Worm (Caenorhabditis elegans) whole organism, late embryonic: ENCODE data around the gene tba-9.

ENCODE experiments used
- ama-1 ChIP-seq: fragments of 150-350 bp; optimal IDR thresholded peaks from 2 replicates; lab custom pipeline; 2014
- elt-2 ChIP-seq: sonication (generic microtip); optimal IDR thresholded peaks from 2 replicates; lab custom pipeline; 2016; ENCODE audit warnings: missing genetic modification reagents, missing genetic modification characterization, missing compliant biosample characterization
- fax-1 ChIP-seq: sonication (generic microtip); optimal IDR thresholded peaks from 2 replicates; lab custom pipeline; 2016; ENCODE audit warnings: missing genotype, missing genetic modification characterization, missing compliant biosample characterization
- pqm-1 ChIP-seq: sonication (generic microtip); optimal IDR thresholded peaks from 2 replicates; lab custom pipeline; 2016; ENCODE audit warnings: missing genetic modification characterization, missing compliant biosample characterization

ce11 chrX:3220267-3220666 lies 32.3 kb upstream of the tba-9 start, which contains the start of gene rgl-1:
- TF ChIP-seq ama-1 (no peak), pqm-1 (tag; lab: Kevin White, UChicago) (no peak), elt-2 (tag; lab: Kevin White, UChicago) (no peak), fax-1 (tag; lab: Kevin White, UChicago) (no peak)
